Fruit fly (Drosophila melanogaster) whole organism, embryonic: ENCODE measurements around the gene Gem2.

Source experiments
- CG10979 ChIP-seq: fragments of 200-800 bp; sonication (Bioruptor generic); optimal IDR thresholded peaks from 2 replicates; lab custom pipeline; 2018; ENCODE audit warnings: missing biosample characterization, mild to moderate bottlenecking, missing genetic modification characterization, moderate library complexity
- CG11398 ChIP-seq: fragments of 200-800 bp; sonication (Bioruptor generic); optimal IDR thresholded peaks from 2 replicates; lab custom pipeline; 2016; ENCODE audit warnings: missing biosample characterization, missing genetic modification characterization
- CG13123 ChIP-seq: fragments of 200-800 bp; sonication (Bioruptor generic); optimal IDR thresholded peaks from 2 replicates; lab custom pipeline; 2016; ENCODE audit warnings: missing biosample characterization, missing genetic modification characterization
- CG13296 ChIP-seq: fragments of 200-800 bp; sonication (Bioruptor generic); optimal IDR thresholded peaks from 3 replicates; lab custom pipeline; 2018; ENCODE audit warnings: missing biosample characterization, mild to moderate bottlenecking, missing genetic modification characterization
- CG15073 ChIP-seq: fragments of 200-800 bp; sonication (Bioruptor generic); optimal IDR thresholded peaks from 2 replicates; lab custom pipeline; 2016; ENCODE audit warnings: missing biosample characterization, missing genetic modification characterization
- CG16779 ChIP-seq: fragments of 200-800 bp; sonication (Bioruptor generic); IDR thresholded peaks from 2 replicates; pipeline ENCODE4 v1.3.6; 2022; ENCODE audit warnings: missing biosample characterization, missing genetic modification characterization
- CG16813 ChIP-seq: fragments of 200-800 bp; sonication (Bioruptor generic); IDR thresholded peaks from 3 replicates; pipeline ENCODE4 v1.3.6; 2022; ENCODE audit warnings: missing biosample characterization, missing genetic modification characterization; ENCODE audit not compliant: partially characterized antibody
- CG16863 ChIP-seq: fragments of 200-800 bp; sonication (Bioruptor generic); optimal IDR thresholded peaks from 3 replicates; lab custom pipeline; 2016; ENCODE audit warnings: missing biosample characterization, missing genetic modification characterization
- CG17802 ChIP-seq: fragments of 200-800 bp; sonication (Bioruptor generic); optimal IDR thresholded peaks from 2 replicates; lab custom pipeline; 2018; ENCODE audit warnings: missing biosample characterization, mild to moderate bottlenecking, missing genetic modification characterization, moderate library complexity
- CG3163 ChIP-seq: fragments of 200-800 bp; sonication (Bioruptor generic); optimal IDR thresholded peaks from 3 replicates; lab custom pipeline; 2016; ENCODE audit warnings: missing biosample characterization, missing genetic modification characterization
- CG34422 ChIP-seq: fragments of 200-800 bp; sonication (Bioruptor generic); IDR thresholded peaks from 3 replicates; pipeline ENCODE4 v1.3.6; 2022; ENCODE audit warnings: missing biosample characterization, missing genetic modification characterization
- CG3838 ChIP-seq: fragments of 200-800 bp; sonication (Bioruptor generic); optimal IDR thresholded peaks from 3 replicates; lab custom pipeline; 2016; ENCODE audit warnings: missing biosample characterization, missing genetic modification characterization
- CG42726 ChIP-seq: fragments of 200-800 bp; sonication (Bioruptor generic); IDR thresholded peaks from 2 replicates; pipeline ENCODE4 v1.3.6; 2022; ENCODE audit warnings: missing biosample characterization, missing genetic modification characterization; ENCODE audit not compliant: partially characterized antibody
- CG4404 ChIP-seq: fragments of 200-800 bp; sonication (Bioruptor generic); IDR thresholded peaks from 2 replicates; pipeline ENCODE4 v1.3.6; 2022; ENCODE audit warnings: missing biosample characterization, missing genetic modification characterization
- CG4820 ChIP-seq: fragments of 200-800 bp; sonication (Bioruptor generic); optimal IDR thresholded peaks from 3 replicates; lab custom pipeline; 2016; ENCODE audit warnings: missing biosample characterization, missing genetic modification characterization
- CG6254 ChIP-seq: fragments of 200-800 bp; sonication (Bioruptor generic); optimal IDR thresholded peaks from 3 replicates; lab custom pipeline; 2017; ENCODE audit warnings: mild to moderate bottlenecking, missing biosample characterization, missing genetic modification reagents, missing genetic modification characterization
- CG6689 ChIP-seq: fragments of 200-800 bp; sonication (Bioruptor generic); IDR thresholded peaks from 2 replicates; pipeline ENCODE4 v1.3.6; 2022; ENCODE audit warnings: missing biosample characterization, missing genetic modification characterization
- CG7357 ChIP-seq: fragments of 200-800 bp; sonication (Bioruptor generic); IDR thresholded peaks from 3 replicates; pipeline ENCODE4 v1.3.6; 2022; ENCODE audit warnings: missing biosample characterization, missing genetic modification characterization
- CG7372 ChIP-seq: fragments of 200-800 bp; sonication (Bioruptor generic); IDR thresholded peaks from 2 replicates; pipeline ENCODE4 v1.3.6; 2022; ENCODE audit warnings: missing biosample characterization, missing genetic modification characterization
- CHES-1-like ChIP-seq: fragments of 200-800 bp; sonication (Bioruptor generic); optimal IDR thresholded peaks from 2 replicates; lab custom pipeline; 2016; ENCODE audit warnings: missing biosample characterization, missing genetic modification characterization
- Camta ChIP-seq: fragments of 200-800 bp; sonication (Bioruptor generic); optimal IDR thresholded peaks from 2 replicates; lab custom pipeline; 2016; ENCODE audit warnings: missing biosample characterization, missing genetic modification characterization
- Dbx ChIP-seq: fragments of 200-800 bp; sonication (Bioruptor generic); IDR thresholded peaks from 3 replicates; pipeline ENCODE4 v1.3.6; 2022; ENCODE audit warnings: missing biosample characterization, missing genetic modification characterization
- E2f1 ChIP-seq: fragments of 200-800 bp; sonication (Bioruptor generic); IDR thresholded peaks from 2 replicates; pipeline ENCODE4 v1.3.6; 2022; ENCODE audit warnings: missing biosample characterization, missing genetic modification characterization
- HHEX ChIP-seq: fragments of 200-800 bp; sonication (Bioruptor generic); optimal IDR thresholded peaks from 3 replicates; lab custom pipeline; 2017; ENCODE audit warnings: missing biosample characterization, mild to moderate bottlenecking, missing genetic modification characterization, missing genetic modification reagents
- HLH3B ChIP-seq: fragments of 200-800 bp; sonication (Bioruptor generic); IDR thresholded peaks from 2 replicates; pipeline ENCODE4 v1.3.6; 2022; ENCODE audit warnings: missing biosample characterization, missing genetic modification characterization
- HLHmδ ChIP-seq: fragments of 200-800 bp; sonication (Bioruptor generic); optimal IDR thresholded peaks from 2 replicates; lab custom pipeline; 2018; ENCODE audit warnings: missing biosample characterization, mild to moderate bottlenecking, missing genetic modification characterization, moderate library complexity
- Hr3 ChIP-seq: fragments of 200-800 bp; sonication (Bioruptor generic); optimal IDR thresholded peaks from 3 replicates; lab custom pipeline; 2016; ENCODE audit warnings: missing biosample characterization, missing genetic modification characterization
- Lpt ChIP-seq: fragments of >200 bp; optimal IDR thresholded peaks from 2 replicates; lab custom pipeline; 2018; ENCODE audit warnings: missing biosample characterization, missing genetic modification characterization
- MBD-R2 ChIP-seq: fragments of 200-800 bp; sonication (Bioruptor generic); IDR thresholded peaks from 2 replicates; pipeline ENCODE4 v1.3.6; 2022; ENCODE audit warnings: missing biosample characterization, missing genetic modification characterization
- MTF-1 ChIP-seq: fragments of 200-800 bp; sonication (Bioruptor generic); optimal IDR thresholded peaks from 2 replicates; lab custom pipeline; 2018; ENCODE audit warnings: missing biosample characterization, mild to moderate bottlenecking, missing genetic modification characterization, borderline replicate concordance
- Med ChIP-seq: fragments of 200-800 bp; sonication (Bioruptor generic); peaks from one replicate; lab custom pipeline; 2016; ENCODE audit warnings: missing biosample characterization, missing genetic modification characterization, mild to moderate bottlenecking, inconsistent platforms, moderate library complexity
- Oaz ChIP-seq: fragments of 200-800 bp; sonication (Bioruptor generic); IDR thresholded peaks from 2 replicates; pipeline ENCODE4 v1.3.6; 2022; ENCODE audit warnings: missing biosample characterization, missing genetic modification characterization
- Rfx ChIP-seq: fragments of 200-800 bp; sonication (Bioruptor generic); IDR thresholded peaks from 2 replicates; pipeline ENCODE4 v1.3.6; 2022; ENCODE audit warnings: missing biosample characterization, missing genetic modification characterization
- Taf1 ChIP-seq: fragments of 200-800 bp; sonication (Bioruptor generic); IDR thresholded peaks from 2 replicates; pipeline ENCODE4 v1.3.6; 2022; ENCODE audit warnings: missing biosample characterization, missing genetic modification characterization
- Xrp1 ChIP-seq: fragments of 200-800 bp; sonication (Bioruptor generic); IDR thresholded peaks from 2 replicates; pipeline ENCODE4 v1.3.6; 2022; ENCODE audit warnings: missing biosample characterization, missing genetic modification characterization
- ab ChIP-seq: fragments of 200-800 bp; sonication (Bioruptor generic); optimal IDR thresholded peaks from 2 replicates; lab custom pipeline; 2016; ENCODE audit warnings: missing biosample characterization, missing genetic modification characterization
- br ChIP-seq: fragments of >200 bp; optimal IDR thresholded peaks from 2 replicates; lab custom pipeline; 2017
- cg ChIP-seq: fragments of 200-800 bp; sonication (Bioruptor generic); optimal IDR thresholded peaks from 3 replicates; lab custom pipeline; 2019; ENCODE audit warnings: missing biosample characterization, mild to moderate bottlenecking, missing genetic modification characterization, moderate library complexity
- corto ChIP-seq: fragments of 200-800 bp; sonication (Bioruptor generic); optimal IDR thresholded peaks from 2 replicates; lab custom pipeline; 2016; ENCODE audit warnings: missing biosample characterization, mild to moderate bottlenecking, missing genetic modification characterization, moderate library complexity
- kay ChIP-seq: fragments of 200-800 bp; sonication (Bioruptor generic); optimal IDR thresholded peaks from 2 replicates; lab custom pipeline; 2016; ENCODE audit warnings: missing biosample characterization, missing genetic modification characterization
- nau ChIP-seq: fragments of 200-800 bp; sonication (Bioruptor generic); optimal IDR thresholded peaks from 3 replicates; lab custom pipeline; 2017; ENCODE audit warnings: missing biosample characterization, mild to moderate bottlenecking, missing genetic modification characterization, missing genetic modification reagents
- nerfin-1 ChIP-seq: fragments of 200-800 bp; sonication (Bioruptor generic); optimal IDR thresholded peaks from 3 replicates; lab custom pipeline; 2019; ENCODE audit warnings: missing biosample characterization, mild to moderate bottlenecking, missing genetic modification characterization, moderate library complexity
- pum ChIP-seq: fragments of 200-800 bp; sonication (Bioruptor generic); optimal IDR thresholded peaks from 2 replicates; lab custom pipeline; 2016; ENCODE audit warnings: missing biosample characterization, missing genetic modification characterization
- ranshi ChIP-seq: fragments of 200-800 bp; sonication (Bioruptor generic); IDR thresholded peaks from 2 replicates; pipeline ENCODE4 v1.3.6; 2022; ENCODE audit warnings: missing biosample characterization, missing genetic modification characterization
- ro ChIP-seq: fragments of 200-800 bp; sonication (Bioruptor generic); IDR thresholded peaks from 2 replicates; pipeline ENCODE4 v1.3.6; 2022; ENCODE audit warnings: missing biosample characterization, missing genetic modification characterization
- row ChIP-seq: fragments of 200-800 bp; sonication (Bioruptor generic); IDR thresholded peaks from 3 replicates; pipeline ENCODE4 v1.3.6; 2022; ENCODE audit warnings: missing biosample characterization, missing genetic modification characterization
- salm ChIP-seq: fragments of 200-800 bp; sonication (Bioruptor generic); optimal IDR thresholded peaks from 2 replicates; lab custom pipeline; 2018; ENCODE audit warnings: missing biosample characterization, mild to moderate bottlenecking, missing genetic modification characterization
- scrt ChIP-seq: fragments of 200-800 bp; sonication (Bioruptor generic); optimal IDR thresholded peaks from 2 replicates; lab custom pipeline; 2018; ENCODE audit warnings: missing biosample characterization, mild to moderate bottlenecking, missing genetic modification characterization, moderate library complexity
- slp2 ChIP-seq: fragments of 200-800 bp; sonication (Bioruptor generic); optimal IDR thresholded peaks from 2 replicates; lab custom pipeline; 2016; ENCODE audit warnings: missing biosample characterization, missing genetic modification characterization
- wdn ChIP-seq: fragments of 200-800 bp; sonication (Bioruptor generic); IDR thresholded peaks from 2 replicates; pipeline ENCODE4 v1.3.6; 2022; ENCODE audit warnings: missing biosample characterization, missing genetic modification characterization
- wor ChIP-seq: fragments of 200-800 bp; sonication (Bioruptor generic); IDR thresholded peaks from 2 replicates; pipeline ENCODE4 v1.3.6; 2022; ENCODE audit warnings: missing biosample characterization, missing genetic modification characterization
- yki ChIP-seq: fragments of >200 bp; optimal IDR thresholded peaks from 3 replicates; lab custom pipeline; 2018
- zf30C ChIP-seq: fragments of 200-800 bp; sonication (Bioruptor generic); optimal IDR thresholded peaks from 3 replicates; lab custom pipeline; 2018; ENCODE audit warnings: missing biosample characterization, mild to moderate bottlenecking, missing genetic modification characterization

The Gem2 gene

dm6 chr3L:19056857-19057324, 43.3 kb downstream of the Gem2 start (continued):
- no peak for TF ChIP-seq CG7357 (GFP tag; lab: Robert Waterston, UW)
- TF ChIP-seq CG10979 (tag; lab: Kevin White, UChicago), result peak; percentile 46
- TF ChIP-seq cg (GFP tag; lab: Kevin White, UChicago), result no peak
- TF ChIP-seq ro (GFP tag; lab: Robert Waterston, UW), result no peak
- no peak for TF ChIP-seq wor (GFP tag; lab: Robert Waterston, UW)
- TF ChIP-seq nerfin-1 (tag; lab: Kevin White, UChicago), result no peak
- no peak for TF ChIP-seq Med
- peak; percentile 3 for TF ChIP-seq Hr3
- TF ChIP-seq CG7372 (GFP tag; lab: Robert Waterston, UW), result no peak
- 0 out of 2 replicates have a peak, but pooled peaks have one; percentile 33 for TF ChIP-seq CG6689
- TF ChIP-seq MTF-1 (GFP tag; lab: Kevin White, UChicago), result no peak
- TF ChIP-seq br, result no peak
- no peak for TF ChIP-seq pum (GFP tag; lab: Kevin White, UChicago)
- TF ChIP-seq E2f1 (GFP tag; lab: Robert Waterston, UW), result no peak
- TF ChIP-seq HHEX, result peak; percentile 11
- TF ChIP-seq yki (lab: Kevin White, UChicago), result no peak
- no peak for TF ChIP-seq wdn
- no peak for TF ChIP-seq CHES-1-like (GFP tag; lab: Kevin White, UChicago)
- TF ChIP-seq salm (tag; lab: Kevin White, UChicago), result peak; percentile 5
- no peak for TF ChIP-seq MBD-R2
- no peak for TF ChIP-seq ranshi
- TF ChIP-seq nau (GFP tag; lab: Kevin White, UChicago), result peak; percentile 19
- 0 out of 2 replicates have a peak, but pooled peaks have one; percentile 8 for TF ChIP-seq HLH3B
- no peak for TF ChIP-seq Rfx (GFP tag; lab: Robert Waterston, UW)
- TF ChIP-seq CG16779 (GFP tag; lab: Robert Waterston, UW), result no peak
- TF ChIP-seq CG15073 (GFP tag; lab: Kevin White, UChicago), result no peak
- no peak for TF ChIP-seq CG16813 (GFP tag; lab: Robert Waterston, UW)
- TF ChIP-seq Taf1, result no peak
- no peak for TF ChIP-seq CG13123
- no peak for TF ChIP-seq slp2
- TF ChIP-seq ab (GFP tag; lab: Kevin White, UChicago), result no peak
- TF ChIP-seq HLHmδ (GFP tag; lab: Kevin White, UChicago), result no peak
- TF ChIP-seq CG4820 (GFP tag; lab: Kevin White, UChicago), result no peak
- no peak for TF ChIP-seq CG13296 (GFP tag; lab: Kevin White, UChicago)
- peak; percentile 31 for TF ChIP-seq CG6254 (GFP tag; lab: Kevin White, UChicago)
- peak; percentile 70 for TF ChIP-seq Xrp1 (GFP tag; lab: Robert Waterston, UW)
- TF ChIP-seq scrt (GFP tag; lab: Kevin White, UChicago), result no peak
- TF ChIP-seq kay (GFP tag; lab: Kevin White, UChicago), result no peak
- TF ChIP-seq CG11398, result no peak
- no peak for TF ChIP-seq Dbx (GFP tag; lab: Robert Waterston, UW)
- peak; percentile 38 for TF ChIP-seq zf30C (GFP tag; lab: Kevin White, UChicago)
- no peak for TF ChIP-seq CG16863 (GFP tag; lab: Kevin White, UChicago)
- TF ChIP-seq Lpt (GFP tag; lab: Kevin White, UChicago), result no peak
- TF ChIP-seq corto (GFP tag; lab: Kevin White, UChicago), result no peak
- no peak for TF ChIP-seq CG4404 (GFP tag; lab: Robert Waterston, UW)
- peak; percentile 58; the same call in 2 of the 3 replicates for TF ChIP-seq row
- TF ChIP-seq Oaz, result no peak
- TF ChIP-seq CG34422, result no peak
- no peak for TF ChIP-seq CG42726
- TF ChIP-seq CG3838 (GFP tag; lab: Kevin White, UChicago), result no peak
- no peak for TF ChIP-seq Camta (GFP tag; lab: Kevin White, UChicago)
- no peak for TF ChIP-seq CG3163 (GFP tag; lab: Kevin White, UChicago)
- TF ChIP-seq CG17802 (tag; lab: Kevin White, UChicago), result no peak
